Worm (Caenorhabditis elegans) whole organism, dauer: ENCODE results near the gene C03B1.9.

Experiments used
- unc-62 ChIP-seq: sonication (generic microtip); optimal IDR thresholded peaks from 2 replicates; lab custom pipeline; 2017; ENCODE audit warnings: missing biosample characterization, missing genetic modification reagents, missing genetic modification characterization

C03B1.9 gene

DNA sequence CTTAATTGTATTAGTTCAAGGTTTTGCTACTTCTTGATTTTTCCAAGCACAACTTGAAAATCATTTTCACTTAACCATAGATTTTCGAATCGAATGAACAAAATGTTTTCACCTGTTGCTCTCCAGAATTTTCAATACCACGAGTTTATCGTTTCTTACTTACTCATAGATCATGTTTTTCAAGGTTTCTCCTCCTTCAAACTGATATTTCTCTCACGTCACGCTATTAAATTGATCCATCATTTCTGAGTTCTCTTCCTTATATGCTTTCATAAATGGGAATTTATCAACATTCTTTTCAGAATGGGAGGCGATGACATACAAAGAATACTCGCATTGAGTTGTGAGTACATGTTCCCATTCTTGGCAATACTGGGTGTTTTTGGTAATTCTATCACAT, 35.5 kb downstream of the C03B1.9 start, which contains the start of gene npr-38:
npr-38 (plus strand) TSS at position 301 of the 400 bp plus-strand sequence.
- TF ChIP-seq unc-62 (GFP tag; lab: Kevin White, UChicago) = no peak

DNA sequence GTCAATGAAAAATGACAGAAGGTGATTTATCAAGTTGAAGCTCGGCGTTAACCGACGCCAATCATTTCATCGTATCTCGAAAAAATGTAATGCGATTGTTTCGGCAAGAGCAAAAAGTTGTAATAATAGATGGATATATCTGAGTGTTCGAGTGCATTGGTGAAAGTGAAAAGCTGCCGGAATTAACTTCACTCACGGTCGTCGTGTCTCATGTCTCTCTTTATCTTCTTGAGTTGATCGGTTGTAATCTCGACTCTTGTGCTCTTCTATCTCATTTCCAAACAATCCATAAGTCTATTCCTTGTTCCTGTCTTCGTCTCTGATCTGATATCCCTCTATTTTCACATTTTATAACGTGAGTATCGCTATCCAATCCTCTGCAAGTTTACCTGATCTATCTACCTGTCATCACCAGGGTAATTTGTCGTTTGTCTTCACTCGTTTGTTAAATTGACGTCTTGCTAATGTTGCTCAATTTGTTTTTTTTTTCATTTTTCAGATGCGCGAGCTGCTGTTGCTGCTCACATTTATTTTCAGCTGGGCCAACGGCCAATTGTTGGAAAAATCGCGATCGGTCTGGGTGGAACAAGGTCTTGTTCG, 47.2 kb downstream of the C03B1.9 start, which contains the start of gene cest-16:
cest-16 (plus strand) TSS at position 302 of the 600 bp plus-strand sequence.
- TF ChIP-seq unc-62 (GFP tag; lab: Kevin White, UChicago) = no peak

DNA sequence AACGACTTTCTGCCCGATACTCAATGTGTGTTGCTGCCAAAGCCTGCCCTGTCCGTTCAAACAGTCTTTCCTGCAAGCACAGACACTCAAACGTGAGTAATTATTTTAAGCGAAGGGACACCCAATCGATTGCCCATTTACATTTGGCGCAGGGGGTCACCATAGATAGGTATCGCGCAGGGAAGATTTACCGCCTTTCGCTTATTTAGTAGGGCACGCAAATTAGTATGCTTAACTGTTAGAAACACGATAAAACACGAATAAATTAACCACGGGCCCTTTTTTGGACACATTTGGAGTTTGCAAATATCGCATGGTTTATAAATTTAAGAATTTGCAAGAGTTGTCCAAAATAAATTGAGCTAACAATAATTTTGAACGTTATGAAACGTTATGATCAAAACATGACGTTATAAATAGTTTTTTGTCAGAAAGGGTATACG, 50.5 kb downstream of the C03B1.9 start:
- TF ChIP-seq unc-62 (GFP tag; lab: Kevin White, UChicago) = peak; percentile 59
